Fruit fly (Drosophila melanogaster) Kc167 (cell line): ENCODE measurements around the gene Shal.

ENCODE experiments used
- Sin3A ChIP-seq: fragments of >200 bp; optimal IDR thresholded peaks from 2 replicates; lab custom pipeline; 2018; ENCODE audit warnings: missing external identifiers
- h ChIP-seq: fragments of >200 bp; optimal IDR thresholded peaks from 3 replicates; lab custom pipeline; 2018; ENCODE audit warnings: missing external identifiers
- insv ChIP-seq: fragments of >200 bp; optimal IDR thresholded peaks from 3 replicates; lab custom pipeline; 2018; ENCODE audit warnings: missing external identifiers
- psq ChIP-seq: fragments of >200 bp; optimal IDR thresholded peaks from 2 replicates; lab custom pipeline; 2017; ENCODE audit warnings: missing external identifiers
- ttk ChIP-seq: sonication (Bioruptor generic); optimal IDR thresholded peaks from 2 replicates; lab custom pipeline; 2017; ENCODE audit warnings: missing external identifiers

dm6 chr3L:19598369-19599148, 14.2 kb upstream of the Shal start, which contains the start of the genes ash1 and Taf6:
- TF ChIP-seq psq (lab: Kevin White, UChicago) (no peak), insv (no peak), h (lab: Kevin White, UChicago) (no peak), Sin3A (no peak), ttk (lab: Kevin White, UChicago) (no peak)
